Worm (Caenorhabditis elegans): ENCODE results near the gene ZK783.7.

Gene ZK783.7

DNA sequence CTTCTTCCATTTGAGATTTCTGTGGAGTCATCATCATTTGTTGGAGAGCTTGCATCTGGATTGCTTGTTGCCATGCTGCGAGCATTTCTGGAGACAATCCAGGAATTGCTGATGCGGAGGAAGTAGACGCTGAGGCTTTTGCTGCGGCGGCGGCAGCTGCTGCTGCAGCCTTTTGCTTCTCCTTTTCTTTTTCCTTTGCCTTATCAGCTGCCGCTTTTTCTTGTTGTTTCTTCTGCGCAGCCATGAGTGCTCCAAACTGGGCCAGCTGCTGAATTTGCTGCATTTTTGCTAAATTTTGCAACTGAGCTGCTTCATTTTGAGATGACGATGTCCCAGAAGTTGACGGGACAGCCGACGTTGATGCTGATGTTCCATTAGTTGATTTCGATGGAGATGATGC, 1.0 kb upstream of the ZK783.7 start:
- TF ChIP-seq F10E7.11 (tag; optimal IDR thresholded peaks at IDR 0.05) (no peak), pbrm-1 (GFP tag; IDR thresholded peaks at IDR 0.05) (no peak), zfh-2 (GFP tag; conservative IDR thresholded peaks at IDR 0.05) (peak; percentile 53), F37B4.10 (GFP tag; IDR thresholded peaks at IDR 0.05) (no peak), lin-26 (GFP tag; IDR thresholded peaks at IDR 0.05) (0 out of 2 replicates have a peak, but pooled peaks have one; percentile 28), dpff-1 (tag; optimal IDR thresholded peaks at IDR 0.05) (no peak), egrh-3 (GFP tag; IDR thresholded peaks at IDR 0.05) (0 out of 2 replicates have a peak, but pooled peaks have one; percentile 18)

DNA sequence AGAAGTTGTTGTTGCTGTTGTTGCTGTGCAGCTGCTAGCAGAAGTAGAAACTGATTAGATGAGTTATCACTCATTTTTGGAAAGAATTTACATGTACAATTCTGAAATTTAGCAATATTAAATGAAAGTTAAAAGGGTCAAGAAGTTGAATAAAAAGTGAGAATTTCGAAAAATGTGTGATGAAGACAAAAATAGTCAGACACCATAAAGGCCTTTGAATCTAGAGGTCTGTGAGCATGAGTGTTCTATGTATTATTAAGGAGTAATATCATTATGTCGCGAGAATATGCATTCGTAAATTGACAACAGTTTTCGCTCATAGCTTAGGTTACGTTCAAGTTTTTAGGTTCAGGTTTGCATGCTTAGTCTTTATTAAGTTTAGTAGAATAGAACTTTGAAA, 587 bp upstream of the ZK783.7 start, which contains the start of gene baz-2:
Gene baz-2 (minus strand): TSS at position 101 of the 400 bp plus-strand sequence.
- TF ChIP-seq nhr-27 (tag; optimal IDR thresholded peaks at IDR 0.05) (no peak), nfyb-1 (GFP tag; IDR thresholded peaks at IDR 0.05) (no peak), C06A6.2 (GFP tag; conservative IDR thresholded peaks at IDR 0.05) (no peak), B0035.1 (tag; optimal IDR thresholded peaks at IDR 0.05) (no peak), mes-4 (tag; optimal IDR thresholded peaks at IDR 0.05) (no peak), ceh-100 (GFP tag; IDR thresholded peaks at IDR 0.05) (no peak), snpc-1.3 (tag; optimal IDR thresholded peaks at IDR 0.05; ENCODE audit: insufficient read depth) (no peak), T26A5.8 (tag; optimal IDR thresholded peaks at IDR 0.05) (no peak), F49E8.2 (tag; optimal IDR thresholded peaks at IDR 0.05; ENCODE audit: insufficient read depth) (no peak), die-1 (tag; optimal IDR thresholded peaks at IDR 0.05) (no peak), bed-2 (GFP tag; IDR thresholded peaks at IDR 0.05) (no peak), Y53G8AR.9 (GFP tag; conservative IDR thresholded peaks at IDR 0.05) (no peak)

DNA sequence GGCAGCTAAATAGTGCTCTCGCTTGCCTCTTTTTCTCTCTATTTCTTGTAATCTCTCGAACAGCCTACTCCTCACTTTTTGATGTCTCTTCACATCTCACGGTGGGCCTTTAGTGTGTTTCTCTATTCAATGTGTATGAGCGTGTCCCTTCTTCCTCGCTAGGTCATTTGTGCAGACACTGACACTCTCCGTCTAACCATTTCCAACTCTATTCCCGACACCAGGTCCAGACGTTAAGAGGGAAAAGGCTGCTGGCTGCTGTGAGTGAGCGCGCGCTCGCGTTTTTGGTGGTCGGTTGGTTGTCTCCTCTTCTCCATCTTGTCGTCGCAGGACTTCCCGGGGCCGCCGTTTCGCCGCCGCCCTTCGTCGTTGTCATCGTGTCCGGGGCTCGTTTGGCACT, 2.9 kb downstream of the ZK783.7 start:
- TF ChIP-seq lir-1 (GFP tag; conservative IDR thresholded peaks at IDR 0.05) (no peak), F23B12.7 (tag; optimal IDR thresholded peaks at IDR 0.05; ENCODE audit: insufficient read depth) (no peak), F22D6.2 (tag; optimal IDR thresholded peaks at IDR 0.05) (no peak), hrde-1 (tag; optimal IDR thresholded peaks at IDR 0.05; ENCODE audit: borderline replicate concordance) (no peak), nhr-80 (tag; optimal IDR thresholded peaks at IDR 0.05) (no peak), Y95B8A.8 (GFP tag; IDR thresholded peaks at IDR 0.05) (no peak), F55B11.4 (tag; optimal IDR thresholded peaks at IDR 0.05; ENCODE audit: borderline replicate concordance, insufficient read depth) (no peak), F52B5.7 (tag; optimal IDR thresholded peaks at IDR 0.05) (no peak), hlh-26 (GFP tag; conservative IDR thresholded peaks at IDR 0.05) (no peak), snpc-4 (GFP tag; optimal IDR thresholded peaks at IDR 0.05) (no peak), snpc-4 (tag; optimal IDR thresholded peaks at IDR 0.05) (no peak), ztf-18 (tag; optimal IDR thresholded peaks at IDR 0.05) (peak; percentile 6), B0035.1 (tag; optimal IDR thresholded peaks at IDR 0.05) (no peak), ceh-79 (tag; optimal IDR thresholded peaks at IDR 0.05) (no peak), nfyb-1 (GFP tag; IDR thresholded peaks at IDR 0.05) (0 out of 2 replicates have a peak, but pooled peaks have one; percentile 8), C17E4.6 (GFP tag; IDR thresholded peaks at IDR 0.05) (no peak), F39B2.1 (GFP tag; IDR thresholded peaks at IDR 0.05) (no peak), dox-1 (GFP tag; IDR thresholded peaks at IDR 0.05) (no peak), F37B4.10 (GFP tag; IDR thresholded peaks at IDR 0.05) (0 out of 2 replicates have a peak, but pooled peaks have one; percentile 11), B0261.1 (tag; optimal IDR thresholded peaks at IDR 0.05) (no peak), ceh-100 (GFP tag; IDR thresholded peaks at IDR 0.05) (no peak), hmg-1.2 (GFP tag; IDR thresholded peaks at IDR 0.05) (peak; percentile 48; the same call in 1 of the 2 replicates), lsy-27 (tag; optimal IDR thresholded peaks at IDR 0.05; ENCODE audit: borderline replicate concordance, insufficient read depth) (no peak), nhr-27 (tag; optimal IDR thresholded peaks at IDR 0.05) (no peak), K12H6.12 (tag; optimal IDR thresholded peaks at IDR 0.05) (peak; percentile 78), die-1 (tag; optimal IDR thresholded peaks at IDR 0.05) (no peak), aptf-3 (GFP tag; IDR thresholded peaks at IDR 0.05) (no peak), ztf-22 (GFP tag; optimal IDR thresholded peaks at IDR 0.05) (no peak), ceh-58 (GFP tag; IDR thresholded peaks at IDR 0.05) (no peak), nfya-1 (tag; optimal IDR thresholded peaks at IDR 0.05; ENCODE audit: borderline replicate concordance, insufficient read depth) (no peak), K11D2.4 (GFP tag; IDR thresholded peaks at IDR 0.05) (peak; percentile 41; the same call in 1 of the 2 replicates)
